Fruit fly (Drosophila melanogaster): ENCODE data around the gene Pect.
"Not testable (repeated sequence)": the region's sequence is repeated elsewhere in the genome, so short reads cannot be mapped to it uniquely, and the experiment has no call there.

Gene Pect

dm6 chr2L:13215010-13215409 lies 11.4 kb downstream of the Pect start, which contains the start of gene kek4:
Gene kek4, minus strand, starts transcription at chr2L:13215350.
- TF ChIP-seq Rfx (GFP tag; IDR thresholded peaks at IDR 0.05) (no peak), ewg (GFP tag; optimal IDR thresholded peaks at IDR 0.05) (peak; percentile 69)

- peak; percentile 47; the same call in 1 of the 2 replicates for TF ChIP-seq CG17612 (GFP tag; IDR thresholded peaks at IDR 0.05)
- peak; percentile 49; the same call in 1 of the 2 replicates for TF ChIP-seq sisA (GFP tag; IDR thresholded peaks at IDR 0.05)
- peak; percentile 68 for TF ChIP-seq cas (GFP tag; IDR thresholded peaks at IDR 0.05)
- peak; percentile 3 for TF ChIP-seq pzg (GFP tag; optimal IDR thresholded peaks at IDR 0.05)
- TF ChIP-seq nom (GFP tag; optimal IDR thresholded peaks at IDR 0.05): peak; percentile 41
- TF ChIP-seq CG17829 (tag; optimal IDR thresholded peaks at IDR 0.05): peak; percentile 73
- TF ChIP-seq pros (GFP tag; optimal IDR thresholded peaks at IDR 0.05): peak; percentile 98
- TF ChIP-seq CG14050 (GFP tag; IDR thresholded peaks at IDR 0.05): 0 out of 3 replicates have a peak, but pooled peaks have one; percentile 16
- TF ChIP-seq Opbp (GFP tag; IDR thresholded peaks at IDR 0.05; ENCODE audit: partially characterized antibody): peak; percentile 72
- TF ChIP-seq Eip74EF (GFP tag; optimal IDR thresholded peaks at IDR 0.05): peak in 1 of 2 experiments; percentile 35
- TF ChIP-seq CG18476 (GFP tag; optimal IDR thresholded peaks at IDR 0.05): peak; percentile 69
- peak; percentile 32 for TF ChIP-seq CG18764 (GFP tag; optimal IDR thresholded peaks at IDR 0.05)
- TF ChIP-seq CG13296 (GFP tag; optimal IDR thresholded peaks at IDR 0.05): peak; percentile 25
- peak; percentile 68 for TF ChIP-seq Dad (GFP tag; optimal IDR thresholded peaks at IDR 0.05)
- TF ChIP-seq Side (GFP tag; optimal IDR thresholded peaks at IDR 0.05): peak; percentile 1
- TF ChIP-seq dmrt11E (tag; optimal IDR thresholded peaks at IDR 0.05): peak; percentile 27
- peak; percentile 47; the same call in 2 of the 3 replicates for TF ChIP-seq tgo (GFP tag; IDR thresholded peaks at IDR 0.05)
- peak; percentile 43; the same call in 1 of the 2 replicates for TF ChIP-seq Ptx1 (GFP tag; IDR thresholded peaks at IDR 0.05)
- TF ChIP-seq otp (GFP tag; IDR thresholded peaks at IDR 0.05): peak; percentile 76
- peak; percentile 52 for TF ChIP-seq btn (GFP tag; optimal IDR thresholded peaks at IDR 0.05)
- peak; percentile 65 for TF ChIP-seq dmrt99B (tag; optimal IDR thresholded peaks at IDR 0.05)
- TF ChIP-seq CG15514 (GFP tag; optimal IDR thresholded peaks at IDR 0.05): peak; percentile 28
- peak; percentile 59 for TF ChIP-seq zen (tag; optimal IDR thresholded peaks at IDR 0.05)
- TF ChIP-seq Rx (GFP tag; IDR thresholded peaks at IDR 0.05): 0 out of 2 replicates have a peak, but pooled peaks have one; percentile 14
- peak; percentile 52 for TF ChIP-seq cwo (GFP tag; optimal IDR thresholded peaks at IDR 0.05)
- TF ChIP-seq sim (GFP tag; IDR thresholded peaks at IDR 0.05): 0 out of 2 replicates have a peak, but pooled peaks have one; percentile 16
- peak; percentile 27 for TF ChIP-seq CG3838 (GFP tag; optimal IDR thresholded peaks at IDR 0.05)
- TF ChIP-seq sens (GFP tag): peak; percentile 93
- TF ChIP-seq Hr51 (GFP tag; optimal IDR thresholded peaks at IDR 0.05): peak in 1 of 2 experiments; percentile 47
- TF ChIP-seq CG30403 (GFP tag; optimal IDR thresholded peaks at IDR 0.05): peak; percentile 30
- TF ChIP-seq tx (GFP tag; optimal IDR thresholded peaks at IDR 0.05): peak; percentile 51
- TF ChIP-seq CG9817 (tag; optimal IDR thresholded peaks at IDR 0.05): peak; percentile 26
- TF ChIP-seq bbx (GFP tag; IDR thresholded peaks at IDR 0.05; ENCODE audit: partially characterized antibody): peak; percentile 77
- peak; percentile 95 for TF ChIP-seq kni (GFP tag; optimal IDR thresholded peaks at IDR 0.05)
- 0 out of 4 replicates have a peak, but pooled peaks have one; percentile 51 for TF ChIP-seq chinmo (GFP tag; IDR thresholded peaks at IDR 0.05; ENCODE audit: partially characterized antibody)
- TF ChIP-seq nmo (GFP tag; optimal IDR thresholded peaks at IDR 0.05): peak; percentile 45
- TF ChIP-seq pan (optimal IDR thresholded peaks at IDR 0.05): not testable (repeated sequence)
- TF ChIP-seq pan (GFP tag; optimal IDR thresholded peaks at IDR 0.05 in 1 of 2, IDR thresholded peaks at IDR 0.05 in 1 of 2): peak in 1 of 2 experiments; percentile 73
- TF ChIP-seq CG2120 (GFP tag; optimal IDR thresholded peaks at IDR 0.05): peak; percentile 64
- TF ChIP-seq grau (tag; optimal IDR thresholded peaks at IDR 0.05): peak; percentile 41
- TF ChIP-seq CG32532 (GFP tag; IDR thresholded peaks at IDR 0.05): peak; percentile 72
- peak; percentile 5 for TF ChIP-seq CG12104 (GFP tag; optimal IDR thresholded peaks at IDR 0.05)
- peak; percentile 21 for TF ChIP-seq D19A (tag; optimal IDR thresholded peaks at IDR 0.05)
- peak; percentile 47 for TF ChIP-seq Scr (GFP tag; IDR thresholded peaks at IDR 0.05; ENCODE audit: partially characterized antibody)
- peak; percentile 70 for TF ChIP-seq CG12769 (tag; optimal IDR thresholded peaks at IDR 0.05)
Observed at dm6 chr2L:13215640-13216129, 12.1 kb downstream of the Pect start.

Data from whole organism, embryonic.